Worm (Caenorhabditis elegans): ENCODE results near the gene prx-3.

prx-3 gene

ce11 chrX:6065936-6066452 is 46.7 kb downstream of the prx-3 start, which contains the start of gene ptr-4:
ptr-4 (minus strand) TSS chrX:6065986.
- TF ChIP-seq flt-1 (GFP tag; IDR thresholded peaks at IDR 0.05) (no peak), F13C5.2 (tag; optimal IDR thresholded peaks at IDR 0.05) (no peak), aly-1 (tag; optimal IDR thresholded peaks at IDR 0.05) (no peak), tbx-37 (GFP tag; conservative IDR thresholded peaks at IDR 0.05) (no peak), hmg-4 (GFP tag; optimal IDR thresholded peaks at IDR 0.05) (no peak), ama-1 (optimal IDR thresholded peaks at IDR 0.05) (no peak), tbx-11 (GFP tag; IDR thresholded peaks at IDR 0.05) (no peak), B0310.2 (tag; optimal IDR thresholded peaks at IDR 0.05) (no peak)

ce11 chrX:6064385-6064784 is 48.3 kb downstream of the prx-3 start:
- TF ChIP-seq ets-7 (tag; optimal IDR thresholded peaks at IDR 0.05) (no peak), ama-1 (optimal IDR thresholded peaks at IDR 0.05) (no peak), sea-1 (GFP tag; conservative IDR thresholded peaks at IDR 0.05) (no peak), B0310.2 (tag; optimal IDR thresholded peaks at IDR 0.05) (no peak), hmg-4 (GFP tag; optimal IDR thresholded peaks at IDR 0.05) (no peak), aly-1 (tag; optimal IDR thresholded peaks at IDR 0.05) (no peak), pes-1 (GFP tag; IDR thresholded peaks at IDR 0.05) (no peak), ceh-13 (GFP tag; optimal IDR thresholded peaks at IDR 0.05) (no peak), tra-4 (tag; optimal IDR thresholded peaks at IDR 0.05) (no peak), F13C5.2 (tag; optimal IDR thresholded peaks at IDR 0.05) (no peak), hmbx-1 (tag; optimal IDR thresholded peaks at IDR 0.05) (no peak), ceh-36 (tag; optimal IDR thresholded peaks at IDR 0.05) (no peak), hnd-1 (tag; optimal IDR thresholded peaks at IDR 0.05) (no peak), tbx-37 (GFP tag; conservative IDR thresholded peaks at IDR 0.05) (no peak), tbx-11 (GFP tag; IDR thresholded peaks at IDR 0.05) (no peak), flt-1 (GFP tag; IDR thresholded peaks at IDR 0.05) (no peak), scrt-1 (GFP tag; IDR thresholded peaks at IDR 0.05) (no peak)

All from whole organism, early embryonic.